Worm (Caenorhabditis elegans): Measurements from ENCODE around the gene ZC262.13.
A peak's percentile ranks its signal among the peaks of the same experiment; 100 is the strongest.

ZC262.13 gene

DNA sequence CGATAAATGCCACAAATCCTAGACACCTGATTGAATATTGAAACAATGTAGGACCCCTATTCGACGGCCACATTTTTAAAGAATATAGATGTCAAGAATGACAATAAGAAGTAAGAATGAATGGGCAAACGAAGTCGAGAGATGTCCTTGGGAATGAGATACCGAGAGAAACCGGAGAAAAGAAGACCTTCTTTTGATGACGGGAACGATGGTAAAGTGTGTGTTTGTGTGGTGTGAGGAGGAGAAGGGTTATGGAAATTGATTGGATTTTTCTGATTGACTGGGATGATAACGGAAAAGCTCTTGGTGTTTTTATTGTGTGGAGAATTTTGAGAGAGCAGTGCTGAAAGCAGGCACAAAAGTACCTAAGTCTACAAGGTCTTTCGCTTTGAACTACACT is 42.6 kb downstream of the ZC262.13 start, which contains the start of gene R05D3.9:
Gene R05D3.9, minus strand, starts transcription at position 101 of the 400 bp plus-strand sequence.
- TF ChIP-seq him-1 (tag; optimal IDR thresholded peaks at IDR 0.05) (no peak), W03F9.2 (tag; optimal IDR thresholded peaks at IDR 0.05) (no peak), dao-5 (tag; optimal IDR thresholded peaks at IDR 0.05) (no peak)

DNA sequence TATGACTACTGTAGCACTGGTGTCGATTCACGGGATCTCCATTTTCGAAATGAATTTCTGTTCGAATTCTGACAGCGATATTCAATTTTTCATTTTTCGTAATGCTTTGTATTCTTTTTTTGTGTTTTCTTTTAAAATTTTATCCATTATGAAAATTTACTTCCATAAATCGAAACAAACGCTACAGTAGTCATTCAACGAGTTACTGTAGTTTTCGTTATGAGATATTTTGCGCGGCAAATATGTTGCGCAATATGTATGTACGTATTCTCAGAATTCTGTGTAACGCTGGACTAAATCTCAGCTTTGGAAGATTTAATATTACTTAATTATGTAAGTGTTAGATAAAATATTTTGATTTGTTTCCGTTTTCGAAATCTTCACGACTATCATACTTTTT is 43.2 kb downstream of the ZC262.13 start:
- no peak for TF ChIP-seq W03F9.2 (tag; optimal IDR thresholded peaks at IDR 0.05)
- no peak for TF ChIP-seq dao-5 (tag; optimal IDR thresholded peaks at IDR 0.05)
- no peak for TF ChIP-seq him-1 (tag; optimal IDR thresholded peaks at IDR 0.05)

DNA sequence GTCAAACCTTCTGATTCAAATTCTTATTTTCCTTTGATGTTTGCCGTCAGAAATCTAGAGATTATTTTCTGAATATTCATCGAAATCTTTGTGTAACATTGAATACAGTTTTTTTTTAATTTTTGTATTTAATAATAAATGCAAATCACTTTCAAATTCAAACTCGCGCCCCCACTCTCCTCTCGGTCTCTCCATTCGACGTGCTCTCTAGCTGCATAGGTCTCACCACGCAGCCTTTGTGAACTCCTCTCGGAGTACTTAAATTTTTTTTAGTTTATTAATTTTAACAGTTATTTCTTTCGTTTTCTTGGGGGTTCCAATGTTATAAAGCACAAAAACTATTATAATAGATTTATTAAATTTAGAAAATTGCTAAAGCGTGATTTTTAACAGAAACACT is 44.2 kb downstream of the ZC262.13 start:
- TF ChIP-seq W03F9.2 (tag; optimal IDR thresholded peaks at IDR 0.05) (no peak), dao-5 (tag; optimal IDR thresholded peaks at IDR 0.05) (no peak), him-1 (tag; optimal IDR thresholded peaks at IDR 0.05) (no peak)

DNA sequence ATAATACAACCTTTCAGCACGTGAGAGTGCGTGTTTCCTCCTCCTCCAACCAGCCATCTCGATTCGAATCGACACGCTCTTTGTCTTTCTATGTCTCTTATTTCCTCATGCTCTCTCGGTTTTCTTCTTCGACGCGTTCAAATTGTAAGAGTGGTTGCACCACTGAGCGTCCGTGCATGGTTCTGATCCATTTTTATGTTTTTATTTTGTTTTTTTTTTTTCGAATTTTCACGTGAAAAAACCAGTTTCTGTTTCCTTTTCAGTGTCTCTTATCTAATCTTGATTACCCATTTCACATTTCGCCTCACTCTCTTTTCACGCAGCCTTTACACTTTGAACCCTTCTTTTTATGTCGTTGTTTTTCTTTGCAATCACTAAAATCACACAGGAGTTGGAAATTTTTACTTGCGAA is 44.8 kb downstream of the ZC262.13 start:
- TF ChIP-seq him-1 (tag; optimal IDR thresholded peaks at IDR 0.05) (no peak), dao-5 (tag; optimal IDR thresholded peaks at IDR 0.05) (no peak), W03F9.2 (tag; optimal IDR thresholded peaks at IDR 0.05) (peak; percentile 26)

DNA sequence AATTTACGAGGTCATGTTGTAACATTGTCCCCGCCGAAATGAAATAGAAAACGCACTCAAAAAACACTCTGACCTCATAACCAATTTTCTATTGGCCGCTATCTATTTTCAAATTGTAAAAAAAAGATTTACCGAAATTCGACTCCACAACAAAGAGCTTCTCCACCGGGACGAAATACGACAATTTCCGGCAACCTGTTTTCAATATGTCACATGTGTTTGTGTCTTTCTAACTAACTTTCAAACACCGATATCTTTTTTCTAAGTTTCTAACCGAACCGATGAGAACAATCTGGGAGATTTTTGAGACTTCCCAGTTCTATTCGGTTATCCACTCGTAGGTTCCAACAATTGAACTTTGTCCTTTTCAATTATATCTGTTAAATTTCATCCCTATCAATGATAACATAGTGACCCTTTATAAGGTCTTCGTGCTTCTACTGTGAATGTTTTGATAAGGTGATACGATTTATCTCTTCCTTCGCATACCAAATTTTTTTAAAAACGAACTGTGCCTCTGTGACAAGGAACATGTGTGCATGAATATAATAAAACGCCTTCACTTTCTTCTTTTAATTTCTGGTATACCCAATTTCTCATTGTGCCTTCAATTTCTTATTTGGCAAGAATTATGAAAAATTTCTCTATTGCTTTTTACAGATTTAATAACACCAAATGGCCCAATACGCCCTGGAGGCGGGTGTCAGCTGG is 45.7 kb downstream of the ZC262.13 start, which contains the start of gene lmbr-1:
Gene lmbr-1, plus strand, starts transcription at position 661 of the 711 bp plus-strand sequence.
- TF ChIP-seq him-1 (tag; optimal IDR thresholded peaks at IDR 0.05) (no peak), W03F9.2 (tag; optimal IDR thresholded peaks at IDR 0.05) (no peak), dao-5 (tag; optimal IDR thresholded peaks at IDR 0.05) (no peak)

DNA sequence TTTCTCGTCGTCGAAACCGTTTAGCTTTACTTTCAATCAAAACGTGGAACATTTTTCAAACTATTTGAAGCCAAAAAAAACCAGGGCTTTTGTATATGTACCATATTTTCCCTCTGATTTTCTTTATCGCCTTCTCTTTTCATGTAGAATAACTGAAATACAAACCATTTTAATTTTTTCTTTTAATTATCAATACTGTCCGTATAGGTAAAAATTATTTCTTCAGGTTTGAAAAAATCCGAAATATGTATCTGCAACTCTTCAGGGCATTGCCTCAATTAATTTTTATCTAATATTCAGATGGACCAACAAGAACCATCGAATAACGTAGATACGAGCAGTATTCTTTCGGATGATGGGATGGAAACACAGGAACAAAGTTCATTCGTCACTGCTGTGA is 49.0 kb downstream of the ZC262.13 start, which contains the start of gene met-2:
Gene met-2, plus strand, starts transcription at position 301 of the 400 bp plus-strand sequence.
- TF ChIP-seq W03F9.2 (tag; optimal IDR thresholded peaks at IDR 0.05) (no peak), dao-5 (tag; optimal IDR thresholded peaks at IDR 0.05) (no peak), him-1 (tag; optimal IDR thresholded peaks at IDR 0.05) (no peak)

All from whole organism, L4/young adult.